Worm (Caenorhabditis elegans): Measurements from ENCODE around the gene srz-10.

- TF ChIP-seq nhr-42 (GFP tag; IDR thresholded peaks at IDR 0.05) (no peak), nhr-6 (tag; optimal IDR thresholded peaks at IDR 0.05) (no peak), fos-1 (tag; optimal IDR thresholded peaks at IDR 0.05) (no peak), egl-27 (tag; optimal IDR thresholded peaks at IDR 0.05) (no peak), attf-4 (tag; optimal IDR thresholded peaks at IDR 0.05) (no peak), nhr-28 (tag; optimal IDR thresholded peaks at IDR 0.05) (no peak), nhr-76 (tag; optimal IDR thresholded peaks at IDR 0.05) (no peak), daf-19 (GFP tag; conservative IDR thresholded peaks at IDR 0.05) (no peak), pha-4 (GFP tag; IDR thresholded peaks at IDR 0.05) (no peak), pha-4 (tag; optimal IDR thresholded peaks at IDR 0.05) (no peak)
These were observed 4.6 kb upstream of the srz-10 start for ce11 chrV:15313529-15313928.
